Worm (Caenorhabditis elegans): ENCODE results near the gene algn-2.
A peak's percentile ranks its signal among the peaks of the same experiment; 100 is the strongest.

algn-2 gene

DNA sequence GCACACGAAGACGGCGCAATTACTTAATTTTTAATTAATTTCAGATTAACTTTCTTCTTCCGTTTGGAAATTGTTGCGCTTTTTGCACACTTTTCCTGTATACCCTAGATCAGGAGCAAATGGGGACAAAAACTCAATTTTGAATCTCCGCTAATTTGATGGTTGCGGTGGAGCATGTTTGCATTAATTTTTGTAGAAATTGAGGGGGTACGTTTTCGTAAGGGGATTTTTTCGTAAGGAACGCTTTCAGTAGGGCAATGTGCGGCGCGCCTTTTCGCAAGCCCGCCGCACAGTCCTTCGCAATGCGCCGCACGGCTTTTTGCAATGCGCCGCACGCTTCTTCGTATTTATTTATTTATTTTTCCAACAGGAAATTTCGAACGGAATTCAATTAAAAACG is 28.7 kb upstream of the algn-2 start (continued):
- TF ChIP-seq xbp-1 (tag; optimal IDR thresholded peaks at IDR 0.05), result peak; percentile 65
- peak; percentile 70 for TF ChIP-seq lin-13 (GFP tag; optimal IDR thresholded peaks at IDR 0.05)
- TF ChIP-seq efl-1 (optimal IDR thresholded peaks at IDR 0.05), result peak; percentile 72 to 93
- TF ChIP-seq efl-1 (GFP tag; optimal IDR thresholded peaks at IDR 0.05 in 1 of 2), result peak; percentile 92 to 99
- peak; percentile 92 for TF ChIP-seq ceh-88 (GFP tag; IDR thresholded peaks at IDR 0.05)
- peak; percentile 96 for TF ChIP-seq grh-1 (GFP tag; IDR thresholded peaks at IDR 0.05)
- peak; percentile 73 for TF ChIP-seq snu-23 (GFP tag; optimal IDR thresholded peaks at IDR 0.05)
- TF ChIP-seq lir-3 (tag; optimal IDR thresholded peaks at IDR 0.05; ENCODE audit: poor library complexity), result peak; percentile 52
- peak; percentile 12 for TF ChIP-seq fkh-10 (GFP tag; optimal IDR thresholded peaks at IDR 0.05)

DNA sequence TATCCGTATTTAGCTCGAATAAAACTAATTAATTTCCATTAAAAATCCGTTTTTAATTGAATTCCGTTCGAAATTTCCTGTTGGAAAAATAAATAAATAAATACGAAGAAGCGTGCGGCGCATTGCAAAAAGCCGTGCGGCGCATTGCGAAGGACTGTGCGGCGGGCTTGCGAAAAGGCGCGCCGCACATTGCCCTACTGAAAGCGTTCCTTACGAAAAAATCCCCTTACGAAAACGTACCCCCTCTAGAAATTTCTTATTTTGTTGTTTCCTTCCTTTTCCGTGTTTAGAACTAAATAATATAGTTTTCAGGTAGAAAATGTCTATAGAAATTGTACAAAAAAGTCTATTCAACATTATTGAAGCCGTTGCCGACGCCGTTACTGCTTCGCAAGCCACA is 24.7 kb upstream of the algn-2 start, which contains the start of gene F09E5.8:
TSS of gene F09E5.8 (plus strand) at position 313 of the 400 bp plus-strand sequence.
- TF ChIP-seq nhr-19 (GFP tag; conservative IDR thresholded peaks at IDR 0.05) (peak; percentile 59), grh-1 (GFP tag; IDR thresholded peaks at IDR 0.05) (peak; percentile 32; the same call in 1 of the 2 replicates), ceh-88 (GFP tag; IDR thresholded peaks at IDR 0.05) (peak; percentile 42; the same call in 1 of the 2 replicates), isw-1 (GFP tag; IDR thresholded peaks at IDR 0.05) (peak; percentile 41)

DNA sequence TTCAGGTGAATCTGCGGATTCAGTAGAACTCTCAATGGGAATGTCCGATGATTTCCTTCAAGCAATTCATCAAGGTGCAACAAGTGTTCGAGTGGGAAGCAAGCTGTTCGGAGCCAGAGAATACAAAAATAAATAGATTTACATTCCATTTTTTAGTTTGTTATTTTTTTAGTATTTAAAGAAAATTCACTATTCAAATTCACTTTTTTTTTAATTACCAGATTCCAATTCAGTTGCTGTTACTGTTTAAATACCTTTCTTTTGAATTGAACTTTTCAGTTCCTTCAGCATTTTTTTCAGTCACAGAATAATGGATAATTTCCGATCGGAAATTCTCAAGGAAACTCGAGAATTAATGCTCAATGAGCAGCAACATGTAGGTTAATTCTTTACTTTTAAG is 23.3 kb upstream of the algn-2 start, which contains the start of gene F09E5.7:
TSS of gene F09E5.7 (plus strand) at position 301 of the 400 bp plus-strand sequence.
- TF ChIP-seq nhr-19 (GFP tag; conservative IDR thresholded peaks at IDR 0.05) (no peak), fkh-8 (tag; optimal IDR thresholded peaks at IDR 0.05) (no peak), nhr-85 (tag) (no peak), lin-15B (tag; optimal IDR thresholded peaks at IDR 0.05) (no peak), ztf-11 (tag; optimal IDR thresholded peaks at IDR 0.05) (no peak), nhr-28 (tag; optimal IDR thresholded peaks at IDR 0.05) (no peak), Y116A8C.19 (tag; optimal IDR thresholded peaks at IDR 0.05; ENCODE audit: borderline replicate concordance) (no peak), unc-62 (GFP tag; optimal IDR thresholded peaks at IDR 0.05) (no peak), snu-23 (GFP tag; optimal IDR thresholded peaks at IDR 0.05) (no peak), nhr-20 (tag; optimal IDR thresholded peaks at IDR 0.05) (no peak), nhr-77 (tag; optimal IDR thresholded peaks at IDR 0.05) (no peak), egl-13 (tag; optimal IDR thresholded peaks at IDR 0.05) (no peak), tlp-1 (tag; optimal IDR thresholded peaks at IDR 0.05) (no peak), skn-1 (tag; optimal IDR thresholded peaks at IDR 0.05) (no peak), ztf-4 (tag; optimal IDR thresholded peaks at IDR 0.05) (no peak), pag-3 (tag; optimal IDR thresholded peaks at IDR 0.05; ENCODE audit: borderline replicate concordance, insufficient read depth) (no peak), fkh-10 (GFP tag; optimal IDR thresholded peaks at IDR 0.05) (no peak)

- TF ChIP-seq rnt-1 (tag; optimal IDR thresholded peaks at IDR 0.05) (no peak), mdl-1 (tag; optimal IDR thresholded peaks at IDR 0.05) (no peak), ceh-82 (tag; optimal IDR thresholded peaks at IDR 0.05) (no peak), elt-2 (tag; optimal IDR thresholded peaks at IDR 0.05) (peak; percentile 10), efl-1 (optimal IDR thresholded peaks at IDR 0.05) (no peak), efl-1 (GFP tag; optimal IDR thresholded peaks at IDR 0.05 in 1 of 2) (peak in 1 of 2 experiments; percentile 44)
Measured at ce11 chrII:5353642-5354041, 21.4 kb upstream of the algn-2 start.

- TF ChIP-seq fkh-10 (GFP tag; optimal IDR thresholded peaks at IDR 0.05) (no peak), lin-35 (GFP tag; optimal IDR thresholded peaks at IDR 0.05) (no peak), elt-3 (tag; optimal IDR thresholded peaks at IDR 0.05) (no peak), nhr-71 (tag; optimal IDR thresholded peaks at IDR 0.05) (no peak), nhr-28 (tag; optimal IDR thresholded peaks at IDR 0.05) (no peak), egl-13 (tag; optimal IDR thresholded peaks at IDR 0.05) (no peak), nhr-84 (tag; optimal IDR thresholded peaks at IDR 0.05) (no peak), pag-3 (tag; optimal IDR thresholded peaks at IDR 0.05; ENCODE audit: borderline replicate concordance, insufficient read depth) (no peak), unc-30 (tag; optimal IDR thresholded peaks at IDR 0.05) (no peak), mdl-1 (tag; optimal IDR thresholded peaks at IDR 0.05) (no peak), lin-14 (GFP tag; optimal IDR thresholded peaks at IDR 0.05) (no peak), swsn-7 (tag; optimal IDR thresholded peaks at IDR 0.05) (no peak), mab-9 (GFP tag; IDR thresholded peaks at IDR 0.05) (no peak), nhr-20 (tag; optimal IDR thresholded peaks at IDR 0.05) (no peak), nhr-77 (tag; optimal IDR thresholded peaks at IDR 0.05) (no peak), efl-3 (GFP tag; optimal IDR thresholded peaks at IDR 0.05) (no peak), unc-62 (GFP tag; optimal IDR thresholded peaks at IDR 0.05) (no peak), irx-1 (tag; optimal IDR thresholded peaks at IDR 0.05) (no peak), nhr-76 (tag; optimal IDR thresholded peaks at IDR 0.05) (no peak)
Measured at ce11 chrII:5355384-5355783, 19.7 kb upstream of the algn-2 start, which contains the start of gene srg-69. Gene srg-69 (plus strand): TSS chrII:5355684.
